Worm (Caenorhabditis elegans): ENCODE measurements around the gene srx-12.
A peak's percentile ranks its signal among the peaks of the same experiment; 100 is the strongest.

Gene srx-12

ce11 chrIV:1068730-1069244, 23.0 kb downstream of the srx-12 start:
- no peak for TF ChIP-seq F55B11.4 (tag; optimal IDR thresholded peaks at IDR 0.05; ENCODE audit: borderline replicate concordance, insufficient read depth)
- TF ChIP-seq F37B4.10 (GFP tag; IDR thresholded peaks at IDR 0.05), result 0 out of 2 replicates have a peak, but pooled peaks have one; percentile 15
- TF ChIP-seq zfh-2 (GFP tag; conservative IDR thresholded peaks at IDR 0.05), result peak; percentile 89
- peak; percentile 80; the same call in 1 of the 2 replicates for TF ChIP-seq egrh-3 (GFP tag; IDR thresholded peaks at IDR 0.05)
- no peak for TF ChIP-seq nhr-179 (tag; optimal IDR thresholded peaks at IDR 0.05)

ce11 chrIV:1070383-1070782, 24.6 kb downstream of the srx-12 start:
- TF ChIP-seq ceh-79 (tag; optimal IDR thresholded peaks at IDR 0.05), result no peak
- no peak for TF ChIP-seq ztf-22 (GFP tag; optimal IDR thresholded peaks at IDR 0.05)
- TF ChIP-seq mcd-1 (GFP tag; IDR thresholded peaks at IDR 0.05), result peak; percentile 66
- TF ChIP-seq dpl-1 (GFP tag; optimal IDR thresholded peaks at IDR 0.05), result no peak
- TF ChIP-seq nfyb-1 (GFP tag; IDR thresholded peaks at IDR 0.05), result 0 out of 2 replicates have a peak, but pooled peaks have one; percentile 28
- TF ChIP-seq egrh-3 (GFP tag; IDR thresholded peaks at IDR 0.05), result peak; percentile 82
- TF ChIP-seq dpff-1 (tag; optimal IDR thresholded peaks at IDR 0.05), result no peak
- peak; percentile 88 for TF ChIP-seq nhr-80 (tag; optimal IDR thresholded peaks at IDR 0.05)
- peak; percentile 23 for TF ChIP-seq ztf-18 (tag; optimal IDR thresholded peaks at IDR 0.05)
- TF ChIP-seq zfh-2 (GFP tag; conservative IDR thresholded peaks at IDR 0.05), result peak; percentile 99
- TF ChIP-seq ets-4 (GFP tag; optimal IDR thresholded peaks at IDR 0.05), result peak; percentile 29
- no peak for TF ChIP-seq snpc-3.4 (tag; optimal IDR thresholded peaks at IDR 0.05)
- TF ChIP-seq attf-5 (GFP tag; optimal IDR thresholded peaks at IDR 0.05), result peak; percentile 32
- TF ChIP-seq K12H6.12 (tag; optimal IDR thresholded peaks at IDR 0.05), result peak; percentile 47
- no peak for TF ChIP-seq F57C9.4 (tag; optimal IDR thresholded peaks at IDR 0.05)
- TF ChIP-seq C06A6.2 (GFP tag; conservative IDR thresholded peaks at IDR 0.05), result no peak
- TF ChIP-seq F23B12.7 (tag; optimal IDR thresholded peaks at IDR 0.05; ENCODE audit: insufficient read depth), result peak; percentile 40
- peak; percentile 58 for TF ChIP-seq dox-1 (GFP tag; IDR thresholded peaks at IDR 0.05)
- 0 out of 2 replicates have a peak, but pooled peaks have one; percentile 42 for TF ChIP-seq attf-3 (GFP tag; conservative IDR thresholded peaks at IDR 0.05)
- peak; percentile 9 for TF ChIP-seq lin-54 (GFP tag; optimal IDR thresholded peaks at IDR 0.05)
- peak; percentile 80; the same call in 1 of the 2 replicates for TF ChIP-seq pbrm-1 (GFP tag; IDR thresholded peaks at IDR 0.05)
- TF ChIP-seq madf-10 (tag; optimal IDR thresholded peaks at IDR 0.05), result peak; percentile 1
- TF ChIP-seq T07F8.4 (tag; optimal IDR thresholded peaks at IDR 0.05), result no peak
- peak in 1 of 3 experiments; percentile 54 for TF ChIP-seq lin-35 (GFP tag; optimal IDR thresholded peaks at IDR 0.05)
- TF ChIP-seq mxl-1 (tag; optimal IDR thresholded peaks at IDR 0.05), result no peak
- peak; percentile 83 for TF ChIP-seq K11D2.4 (GFP tag; IDR thresholded peaks at IDR 0.05)
- TF ChIP-seq hmg-1.2 (GFP tag; IDR thresholded peaks at IDR 0.05), result peak; percentile 84
- no peak for TF ChIP-seq cebp-1 (GFP tag; IDR thresholded peaks at IDR 0.05)
- TF ChIP-seq cebp-1 (tag; optimal IDR thresholded peaks at IDR 0.05), result peak; percentile 72

- TF ChIP-seq ZK185.1 (tag; optimal IDR thresholded peaks at IDR 0.05; ENCODE audit: poor library complexity, severe bottlenecking) (no peak), let-526 (GFP tag; IDR thresholded peaks at IDR 0.05) (no peak), egrh-3 (GFP tag; IDR thresholded peaks at IDR 0.05) (no peak), atf-7 (tag; optimal IDR thresholded peaks at IDR 0.05) (no peak), ztf-3 (GFP tag; optimal IDR thresholded peaks at IDR 0.05) (no peak), zfh-2 (GFP tag; conservative IDR thresholded peaks at IDR 0.05) (no peak), madf-8 (GFP tag; conservative IDR thresholded peaks at IDR 0.05) (no peak), C06A6.2 (GFP tag; conservative IDR thresholded peaks at IDR 0.05) (no peak), hlh-12 (tag; optimal IDR thresholded peaks at IDR 0.05) (no peak)
Observed at ce11 chrIV:1074069-1074468, 28.3 kb downstream of the srx-12 start.

Data from whole organism, young adult.